Fruit fly (Drosophila melanogaster) whole organism, embryonic: ENCODE measurements around the gene ca.

Experiments
- Adf1 ChIP-seq: fragments of 200-800 bp; sonication (Bioruptor generic); IDR thresholded peaks from 2 replicates; pipeline ENCODE4 v1.3.6; 2022; ENCODE audit warnings: missing biosample characterization, missing genetic modification characterization
- Atf3 ChIP-seq: fragments of 200-800 bp; sonication (Bioruptor generic); optimal IDR thresholded peaks from 3 replicates; lab custom pipeline; 2016; ENCODE audit warnings: missing biosample characterization, missing genetic modification characterization
- CG10147 ChIP-seq: fragments of 200-800 bp; sonication (Bioruptor generic); optimal IDR thresholded peaks from 2 replicates; lab custom pipeline; 2019; ENCODE audit warnings: missing biosample characterization, mild to moderate bottlenecking, missing genetic modification characterization, moderate library complexity
- CG11723 ChIP-seq: fragments of 200-800 bp; sonication (Bioruptor generic); optimal IDR thresholded peaks from 2 replicates; lab custom pipeline; 2017; ENCODE audit warnings: missing biosample characterization, mild to moderate bottlenecking, missing genetic modification characterization
- CG12236 ChIP-seq: fragments of 200-800 bp; sonication (Bioruptor generic); optimal IDR thresholded peaks from 2 replicates; lab custom pipeline; 2016; ENCODE audit warnings: missing biosample characterization, missing genetic modification characterization
- CG15073 ChIP-seq: fragments of 200-800 bp; sonication (Bioruptor generic); optimal IDR thresholded peaks from 2 replicates; lab custom pipeline; 2016; ENCODE audit warnings: missing biosample characterization, missing genetic modification characterization
- CG15269 ChIP-seq: fragments of 200-800 bp; sonication (Bioruptor generic); optimal IDR thresholded peaks from 2 replicates; lab custom pipeline; 2018; ENCODE audit warnings: missing biosample characterization, mild to moderate bottlenecking, missing genetic modification characterization, moderate library complexity
- CG15601 ChIP-seq: fragments of 200-800 bp; sonication (Bioruptor generic); optimal IDR thresholded peaks from 3 replicates; lab custom pipeline; 2019; ENCODE audit warnings: missing biosample characterization, mild to moderate bottlenecking, missing genetic modification characterization, moderate library complexity
- CG5245 ChIP-seq: fragments of 200-800 bp; sonication (Bioruptor generic); optimal IDR thresholded peaks from 3 replicates; lab custom pipeline; 2016; ENCODE audit warnings: missing biosample characterization, missing genetic modification characterization
- CG6272 ChIP-seq: fragments of 200-800 bp; sonication (Bioruptor generic); IDR thresholded peaks from 2 replicates; pipeline ENCODE4 v1.3.6; 2022; ENCODE audit warnings: missing biosample characterization, missing genetic modification characterization
- CG6689 ChIP-seq: fragments of 200-800 bp; sonication (Bioruptor generic); IDR thresholded peaks from 2 replicates; pipeline ENCODE4 v1.3.6; 2022; ENCODE audit warnings: missing biosample characterization, missing genetic modification characterization
- CG7928 ChIP-seq: fragments of 200-800 bp; sonication (Bioruptor generic); optimal IDR thresholded peaks from 2 replicates; lab custom pipeline; 2017; ENCODE audit warnings: missing biosample characterization, mild to moderate bottlenecking, missing genetic modification characterization
- CG8089 ChIP-seq: fragments of 200-800 bp; sonication (Bioruptor generic); optimal IDR thresholded peaks from 3 replicates; lab custom pipeline; 2016; ENCODE audit warnings: missing biosample characterization, missing genetic modification characterization
- CG9797 ChIP-seq: fragments of 200-800 bp; sonication (Bioruptor generic); optimal IDR thresholded peaks from 3 replicates; lab custom pipeline; 2018; ENCODE audit warnings: missing biosample characterization, mild to moderate bottlenecking, missing genetic modification characterization
- CG9817 ChIP-seq: fragments of 200-800 bp; sonication (Bioruptor generic); optimal IDR thresholded peaks from 2 replicates; lab custom pipeline; 2018; ENCODE audit warnings: missing biosample characterization, mild to moderate bottlenecking, missing genetic modification characterization, moderate library complexity
- CTCF ChIP-seq: fragments of 200-800 bp; sonication (Bioruptor generic); optimal IDR thresholded peaks from 2 replicates; lab custom pipeline; 2017; ENCODE audit warnings: missing biosample characterization, mild to moderate bottlenecking, missing genetic modification characterization, moderate library complexity
- Deaf1 ChIP-seq: fragments of 200-800 bp; optimal IDR thresholded peaks from 3 replicates; lab custom pipeline; 2019; ENCODE audit warnings: missing biosample characterization, mild to moderate bottlenecking, missing genetic modification characterization, moderate library complexity
- Dp ChIP-seq: fragments of 200-800 bp; sonication (Bioruptor generic); optimal IDR thresholded peaks from 2 replicates; lab custom pipeline; 2018; ENCODE audit warnings: missing biosample characterization, mild to moderate bottlenecking, missing genetic modification characterization, moderate library complexity
- ERR ChIP-seq: fragments of 200-800 bp; sonication (Bioruptor generic); optimal IDR thresholded peaks from 2 replicates; lab custom pipeline; 2016; ENCODE audit warnings: missing biosample characterization, missing genetic modification characterization
- Eip74EF ChIP-seq, 2 experiments: fragments of 200-800 bp in 1 of 2; fragments of >200 bp in 1 of 2; sonication (Bioruptor generic) in 1 of 2; optimal IDR thresholded peaks; 2 replicates each; lab custom pipeline; 2017 to 2019; ENCODE audit warnings: missing biosample characterization in 2 of 2, missing genetic modification characterization in 2 of 2, mild to moderate bottlenecking in 1 of 2, moderate library complexity in 1 of 2
- Fer1 ChIP-seq: fragments of 200-800 bp; sonication (Bioruptor generic); optimal IDR thresholded peaks from 2 replicates; lab custom pipeline; 2017; ENCODE audit warnings: missing biosample characterization, mild to moderate bottlenecking, missing genetic modification characterization
- HLH3B ChIP-seq: fragments of 200-800 bp; sonication (Bioruptor generic); IDR thresholded peaks from 2 replicates; pipeline ENCODE4 v1.3.6; 2022; ENCODE audit warnings: missing biosample characterization, missing genetic modification characterization
- Hr39 ChIP-seq: fragments of >200 bp; optimal IDR thresholded peaks from 2 replicates; lab custom pipeline; 2017
- Mad ChIP-seq: fragments of 200-800 bp; sonication (Bioruptor generic); optimal IDR thresholded peaks from 2 replicates; lab custom pipeline; 2016; ENCODE audit warnings: missing biosample characterization, missing genetic modification characterization
- Mes4 ChIP-seq: fragments of 200-800 bp; sonication (Bioruptor generic); optimal IDR thresholded peaks from 2 replicates; lab custom pipeline; 2016; ENCODE audit warnings: missing biosample characterization, missing genetic modification characterization
- Rfx ChIP-seq: fragments of 200-800 bp; sonication (Bioruptor generic); IDR thresholded peaks from 2 replicates; pipeline ENCODE4 v1.3.6; 2022; ENCODE audit warnings: missing biosample characterization, missing genetic modification characterization
- Taf1 ChIP-seq: fragments of 200-800 bp; sonication (Bioruptor generic); IDR thresholded peaks from 2 replicates; pipeline ENCODE4 v1.3.6; 2022; ENCODE audit warnings: missing biosample characterization, missing genetic modification characterization
- Tbp ChIP-seq: fragments of >200 bp; optimal IDR thresholded peaks from 2 replicates; lab custom pipeline; 2018; ENCODE audit warnings: missing biosample characterization, missing genetic modification characterization
- bsh ChIP-seq, 2 experiments: fragments of 200-800 bp; sonication (Bioruptor generic); optimal IDR thresholded peaks; 2 replicates each; lab custom pipeline; 2017 to 2018; ENCODE audit warnings: mild to moderate bottlenecking in 2 of 2, missing biosample characterization in 2 of 2, missing genetic modification characterization in 2 of 2, moderate library complexity in 1 of 2
- btn ChIP-seq: fragments of 200-800 bp; sonication (Bioruptor generic); optimal IDR thresholded peaks from 2 replicates; lab custom pipeline; 2016; ENCODE audit warnings: missing biosample characterization, missing genetic modification characterization
- dimm ChIP-seq: fragments of 200-800 bp; sonication (Bioruptor generic); IDR thresholded peaks from 2 replicates; pipeline ENCODE4 v1.3.6; 2022; ENCODE audit warnings: missing biosample characterization, missing genetic modification characterization
- eve ChIP-seq, 2 experiments: fragments of >200 bp; optimal IDR thresholded peaks; 2 replicates each; lab custom pipeline; 2017; ENCODE audit warnings: missing biosample characterization in 2 of 2, missing genetic modification characterization in 2 of 2
- eyg ChIP-seq: fragments of 200-800 bp; sonication (Bioruptor generic); optimal IDR thresholded peaks from 3 replicates; lab custom pipeline; 2016; ENCODE audit warnings: missing biosample characterization, missing genetic modification characterization
- fd3F ChIP-seq: fragments of 200-800 bp; sonication (Bioruptor generic); optimal IDR thresholded peaks from 2 replicates; lab custom pipeline; 2018; ENCODE audit warnings: missing biosample characterization, mild to moderate bottlenecking, missing genetic modification characterization, moderate library complexity
- fd96Cb ChIP-seq: fragments of 200-800 bp; sonication (Bioruptor generic); optimal IDR thresholded peaks from 2 replicates; lab custom pipeline; 2018; ENCODE audit warnings: missing biosample characterization, mild to moderate bottlenecking, missing genetic modification characterization, moderate library complexity
- gsb ChIP-seq: fragments of 200-800 bp; sonication (Bioruptor generic); IDR thresholded peaks from 2 replicates; pipeline ENCODE4 v1.3.6; 2022; ENCODE audit warnings: missing biosample characterization, missing genetic modification characterization
- h ChIP-seq: fragments of >200 bp; optimal IDR thresholded peaks from 2 replicates; lab custom pipeline; 2017
- jing ChIP-seq: fragments of 200-800 bp; sonication (Bioruptor generic); optimal IDR thresholded peaks from 2 replicates; lab custom pipeline; 2018; ENCODE audit warnings: missing biosample characterization, mild to moderate bottlenecking, missing genetic modification characterization
- maf-S ChIP-seq: fragments of 200-800 bp; sonication (Bioruptor generic); optimal IDR thresholded peaks from 2 replicates; lab custom pipeline; 2016; ENCODE audit warnings: missing biosample characterization, missing genetic modification characterization
- onecut ChIP-seq: fragments of 200-800 bp; sonication (Bioruptor generic); IDR thresholded peaks from 2 replicates; pipeline ENCODE4 v1.3.6; 2022; ENCODE audit warnings: missing biosample characterization, missing genetic modification characterization
- org-1 ChIP-seq: fragments of 200-800 bp; sonication (Bioruptor generic); optimal IDR thresholded peaks from 2 replicates; lab custom pipeline; 2017; ENCODE audit warnings: missing biosample characterization, missing genetic modification characterization
- pan ChIP-seq, 4 experiments: fragments of >200 bp in 3 of 4; fragments of 200-800 bp in 1 of 4; sonication (Bioruptor generic) in 1 of 4; optimal IDR thresholded peaks in 3 of 4; IDR thresholded peaks in 1 of 4; 2 replicates each; pipeline versions ENCODE4 v1.3.6 to Lab custom; 2017 to 2022; ENCODE audit warnings: missing biosample characterization in 2 of 4, missing genetic modification characterization in 2 of 4, mixed read lengths in 1 of 4
- pho ChIP-seq: fragments of 200-800 bp; sonication (Bioruptor generic); optimal IDR thresholded peaks from 2 replicates; lab custom pipeline; 2016; ENCODE audit warnings: missing biosample characterization, missing genetic modification characterization
- phol ChIP-seq: fragments of 200-800 bp; sonication (Bioruptor generic); optimal IDR thresholded peaks from 3 replicates; lab custom pipeline; 2018; ENCODE audit warnings: missing biosample characterization, mild to moderate bottlenecking, missing genetic modification characterization, moderate library complexity
- pros ChIP-seq: fragments of 200-800 bp; sonication (Bioruptor generic); optimal IDR thresholded peaks from 3 replicates; lab custom pipeline; 2019; ENCODE audit warnings: missing biosample characterization, mild to moderate bottlenecking, missing genetic modification characterization, moderate library complexity
- repo ChIP-seq: fragments of 200-800 bp; sonication (Bioruptor generic); optimal IDR thresholded peaks from 2 replicates; lab custom pipeline; 2016; ENCODE audit warnings: missing biosample characterization, missing genetic modification characterization
- sens ChIP-seq: fragments of 200-800 bp; sonication (Bioruptor generic); peaks from one replicate; lab custom pipeline; 2016; ENCODE audit warnings: missing biosample characterization, missing genetic modification characterization
- sens-2 ChIP-seq: fragments of 200-800 bp; sonication (Bioruptor generic); IDR thresholded peaks from 2 replicates; pipeline ENCODE4 v1.3.6; 2022; ENCODE audit warnings: missing biosample characterization, missing genetic modification characterization
- trh ChIP-seq: fragments of 200-800 bp; sonication (Bioruptor generic); optimal IDR thresholded peaks from 2 replicates; lab custom pipeline; 2016; ENCODE audit warnings: missing biosample characterization, missing genetic modification characterization
- unc-4 ChIP-seq: fragments of 200-800 bp; sonication (Bioruptor generic); IDR thresholded peaks from 2 replicates; pipeline ENCODE4 v1.3.6; 2022; ENCODE audit warnings: missing biosample characterization, missing genetic modification characterization; ENCODE audit not compliant: partially characterized antibody
- zen ChIP-seq: fragments of 200-800 bp; sonication (Bioruptor generic); optimal IDR thresholded peaks from 3 replicates; lab custom pipeline; 2018; ENCODE audit warnings: missing biosample characterization, mild to moderate bottlenecking, missing genetic modification characterization, moderate library complexity

The ca gene

DNA sequence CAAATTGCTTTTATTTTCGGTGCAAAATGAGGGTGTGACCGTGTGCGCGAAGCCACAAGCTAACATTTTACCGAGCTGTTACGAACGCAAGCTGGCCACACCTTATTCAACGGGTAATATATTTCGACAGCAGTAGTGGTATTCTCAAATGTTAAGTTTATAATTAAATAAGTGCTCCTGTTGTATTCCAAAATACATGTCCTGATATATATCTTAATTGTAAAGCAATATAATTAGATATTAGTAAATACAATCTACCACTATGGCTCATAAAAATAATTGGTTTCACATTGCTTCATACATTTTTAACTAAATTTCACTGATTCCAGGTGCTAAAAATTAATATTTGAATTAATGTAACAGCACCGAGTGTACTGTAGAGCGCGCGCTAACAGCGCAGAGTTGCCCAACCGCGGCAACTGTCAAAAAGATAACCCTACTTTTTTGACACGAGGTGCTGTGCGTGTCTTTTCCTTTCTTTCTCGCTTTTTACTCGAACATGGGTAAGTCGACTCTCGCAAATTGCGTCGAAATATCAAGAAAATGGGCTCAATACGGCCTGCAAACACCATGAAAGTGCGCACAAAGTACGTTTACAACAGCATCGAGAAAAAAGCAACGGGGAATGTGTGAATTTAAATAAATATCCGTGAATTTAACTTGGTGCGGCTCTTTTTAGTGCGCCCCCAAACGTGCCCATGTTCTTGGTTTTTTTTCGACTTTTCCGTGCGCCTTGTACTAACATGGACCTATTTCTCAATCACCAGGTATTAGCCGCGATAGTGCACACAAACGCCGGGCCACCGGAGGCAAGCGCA, 55.0 kb downstream of the ca start, which contains the start of the genes CG15514 and RpS8 (continued):
- peak; percentile 6 for TF ChIP-seq pho
- TF ChIP-seq maf-S (GFP tag; lab: Kevin White, UChicago) = no peak
- TF ChIP-seq HLH3B = peak; percentile 62
- peak; percentile 39 for TF ChIP-seq eyg (GFP tag; lab: Kevin White, UChicago)
- peak; percentile 76 for TF ChIP-seq CG6689 (GFP tag; lab: Robert Waterston, UW)
- TF ChIP-seq gsb = no peak
- peak; percentile 58 for TF ChIP-seq Dp (GFP tag; lab: Kevin White, UChicago)
- TF ChIP-seq CG5245 (GFP tag; lab: Kevin White, UChicago) = no peak
- TF ChIP-seq Adf1 (GFP tag; lab: Robert Waterston, UW) = no peak; the same call in 1 of the 2 replicates
- TF ChIP-seq CG6272 (GFP tag; lab: Robert Waterston, UW) = no peak
- TF ChIP-seq CTCF = peak; percentile 3
- peak; percentile 67 for TF ChIP-seq onecut (GFP tag; lab: Robert Waterston, UW)
- peak; percentile 65 for TF ChIP-seq Fer1 (GFP tag; lab: Kevin White, UChicago)
- TF ChIP-seq fd3F (GFP tag; lab: Kevin White, UChicago) = peak; percentile 33
- TF ChIP-seq repo (GFP tag; lab: Kevin White, UChicago) = no peak
- peak; percentile 16 for TF ChIP-seq Mad (GFP tag; lab: Kevin White, UChicago)
- no peak for TF ChIP-seq CG15073 (GFP tag; lab: Kevin White, UChicago)
- peak in 1 of 2 experiments; percentile 51 for TF ChIP-seq bsh (GFP tag; optimal IDR thresholded peaks at IDR 0.05; lab: Kevin White, UChicago)
- TF ChIP-seq jing (GFP tag; lab: Kevin White, UChicago) = no peak
- no peak for TF ChIP-seq CG8089 (GFP tag; lab: Kevin White, UChicago)
- no peak for TF ChIP-seq Taf1 (GFP tag; lab: Robert Waterston, UW)
- no peak for TF ChIP-seq CG7928 (GFP tag; lab: Kevin White, UChicago)
- TF ChIP-seq btn (GFP tag; lab: Kevin White, UChicago) = no peak
- TF ChIP-seq CG12236 (GFP tag; lab: Kevin White, UChicago) = no peak
- peak; percentile 71 for TF ChIP-seq CG9797 (GFP tag; lab: Kevin White, UChicago)
- TF ChIP-seq sens (GFP tag; lab: Kevin White, UChicago) = peak; percentile 35
- no peak for TF ChIP-seq trh
- TF ChIP-seq Mes4 (GFP tag; lab: Kevin White, UChicago) = peak; percentile 78
- TF ChIP-seq pros (GFP tag; lab: Kevin White, UChicago) = no peak
- TF ChIP-seq CG9817 (tag; lab: Kevin White, UChicago) = peak; percentile 63
- TF ChIP-seq phol (tag; lab: Kevin White, UChicago) = peak; percentile 75
- no peak for TF ChIP-seq pan (optimal IDR thresholded peaks at IDR 0.05; lab: Kevin White, UChicago)
- peak in 1 of 2 experiments; percentile 54 for TF ChIP-seq pan (GFP tag; optimal IDR thresholded peaks at IDR 0.05 in 1 of 2, IDR thresholded peaks at IDR 0.05 in 1 of 2)
- TF ChIP-seq Eip74EF (GFP tag; optimal IDR thresholded peaks at IDR 0.05; lab: Kevin White, UChicago) = no peak
- TF ChIP-seq unc-4 (GFP tag; lab: Robert Waterston, UW) = no peak
- peak; percentile 48 for TF ChIP-seq CG11723 (GFP tag; lab: Kevin White, UChicago)
- TF ChIP-seq h (lab: Kevin White, UChicago) = no peak
- no peak for TF ChIP-seq Hr39 (lab: Kevin White, UChicago)
- TF ChIP-seq CG15601 (tag; lab: Kevin White, UChicago) = peak; percentile 71
- no peak for TF ChIP-seq eve (GFP tag; optimal IDR thresholded peaks at IDR 0.05; lab: Kevin White, UChicago)
- peak; percentile 73 for TF ChIP-seq Rfx (GFP tag; lab: Robert Waterston, UW)
- peak; percentile 44 for TF ChIP-seq org-1
- TF ChIP-seq zen = peak; percentile 59
- peak; percentile 36 for TF ChIP-seq ERR (GFP tag; lab: Kevin White, UChicago)
- TF ChIP-seq fd96Cb (tag; lab: Kevin White, UChicago) = peak; percentile 42
- no peak for TF ChIP-seq Atf3 (GFP tag; lab: Kevin White, UChicago)
- peak; percentile 60 for TF ChIP-seq CG15269 (tag; lab: Kevin White, UChicago)
- no peak for TF ChIP-seq dimm (GFP tag; lab: Robert Waterston, UW)
- no peak for TF ChIP-seq Tbp
- TF ChIP-seq sens-2 (GFP tag; lab: Robert Waterston, UW) = no peak
- no peak for TF ChIP-seq Deaf1 (tag; lab: Kevin White, UChicago)
- peak; percentile 50 for TF ChIP-seq CG10147 (GFP tag; lab: Kevin White, UChicago)
